Worm (Caenorhabditis elegans) whole organism, mixed stage, embryonic: ENCODE measurements around the gene col-76.

ENCODE experiments used
- M03D4.4 ChIP-seq: sonication (generic microtip); optimal IDR thresholded peaks from 2 replicates; lab custom pipeline; 2017; ENCODE audit warnings: mild to moderate bottlenecking, missing genetic modification characterization, missing compliant biosample characterization
- bed-3 ChIP-seq: fragments of 200-800 bp; sonication (Bioruptor generic); optimal IDR thresholded peaks from 3 replicates; lab custom pipeline; 2018; ENCODE audit warnings: mild to moderate bottlenecking, missing genetic modification characterization, moderate library complexity, missing compliant biosample characterization
- blmp-1 ChIP-seq: fragments of 150-350 bp; optimal IDR thresholded peaks from 2 replicates; lab custom pipeline; 2014; ENCODE audit warnings: missing biosample characterization, missing genetic modification characterization
- ceh-39 ChIP-seq: fragments of 150-350 bp; optimal IDR thresholded peaks from 2 replicates; lab custom pipeline; 2014; ENCODE audit warnings: missing biosample characterization, missing genetic modification characterization
- ceh-43 ChIP-seq: fragments of 200-800 bp; sonication (Bioruptor generic); optimal IDR thresholded peaks from 2 replicates; lab custom pipeline; 2018; ENCODE audit warnings: mild to moderate bottlenecking, missing genetic modification characterization, moderate library complexity, missing compliant biosample characterization
- ceh-83 ChIP-seq: fragments of 200-800 bp; sonication (Bioruptor generic); optimal IDR thresholded peaks from 2 replicates; lab custom pipeline; 2018; ENCODE audit warnings: mild to moderate bottlenecking, missing genetic modification characterization, missing compliant biosample characterization
- ces-1 ChIP-seq: fragments of 150-350 bp; optimal IDR thresholded peaks from 2 replicates; lab custom pipeline; 2014; ENCODE audit warnings: missing biosample characterization, missing genetic modification reagents, missing genetic modification characterization
- cnd-1 ChIP-seq: fragments of 200-800 bp; sonication (Bioruptor generic); optimal IDR thresholded peaks from 2 replicates; lab custom pipeline; 2018; ENCODE audit warnings: mild to moderate bottlenecking, missing genetic modification characterization, missing compliant biosample characterization
- drap-1 ChIP-seq: fragments of 200-800 bp; sonication (Bioruptor generic); optimal IDR thresholded peaks from 3 replicates; lab custom pipeline; 2018; ENCODE audit warnings: mild to moderate bottlenecking, missing genetic modification characterization, missing compliant biosample characterization
- elt-1 ChIP-seq: sonication (generic microtip); optimal IDR thresholded peaks from 2 replicates; lab custom pipeline; 2017; ENCODE audit warnings: missing genetic modification characterization, mild to moderate bottlenecking, missing compliant biosample characterization, antibody characterized with exemption, moderate library complexity, borderline replicate concordance; ENCODE audit not compliant: insufficient read depth
- elt-3 ChIP-seq: fragments of 150-350 bp; optimal IDR thresholded peaks from 2 replicates; lab custom pipeline; 2014; ENCODE audit warnings: missing biosample characterization, missing genetic modification characterization
- flh-1 ChIP-seq: fragments of 200-800 bp; sonication (Bioruptor generic); optimal IDR thresholded peaks from 2 replicates; lab custom pipeline; 2018; ENCODE audit warnings: mild to moderate bottlenecking, missing genetic modification characterization, moderate library complexity, missing compliant biosample characterization
- ham-2 ChIP-seq: fragments of 200-800 bp; sonication (Bioruptor generic); optimal IDR thresholded peaks from 2 replicates; lab custom pipeline; 2018; ENCODE audit warnings: mild to moderate bottlenecking, missing genetic modification characterization, missing compliant biosample characterization
- hlh-1 ChIP-seq: fragments of 150-350 bp; optimal IDR thresholded peaks from 2 replicates; lab custom pipeline; 2014; ENCODE audit warnings: missing biosample characterization, missing genetic modification reagents, missing genetic modification characterization
- lin-13 ChIP-seq: fragments of 150-350 bp; optimal IDR thresholded peaks from 2 replicates; lab custom pipeline; 2014; ENCODE audit warnings: missing biosample characterization, missing genetic modification characterization
- lin-32 ChIP-seq: fragments of 200-800 bp; sonication (Bioruptor generic); optimal IDR thresholded peaks from 2 replicates; lab custom pipeline; 2018; ENCODE audit warnings: mild to moderate bottlenecking, missing genetic modification characterization, missing compliant biosample characterization
- lsy-2 ChIP-seq: fragments of 150-350 bp; optimal IDR thresholded peaks from 2 replicates; lab custom pipeline; 2014; ENCODE audit warnings: missing biosample characterization, missing genetic modification characterization
- mep-1 ChIP-seq: fragments of 150-350 bp; optimal IDR thresholded peaks from 2 replicates; lab custom pipeline; 2017; ENCODE audit warnings: missing biosample characterization, missing genetic modification reagents, missing genetic modification characterization, inconsistent platforms
- mls-2 ChIP-seq: sonication (generic microtip); optimal IDR thresholded peaks from 2 replicates; lab custom pipeline; 2016; ENCODE audit warnings: mild to moderate bottlenecking, missing genetic modification characterization, moderate library complexity, missing compliant biosample characterization
- nhr-12 ChIP-seq: fragments of 150-350 bp; optimal IDR thresholded peaks from 2 replicates; lab custom pipeline; 2014; ENCODE audit warnings: missing biosample characterization, missing genetic modification characterization
- nhr-2 ChIP-seq: fragments of 150-350 bp; optimal IDR thresholded peaks from 2 replicates; lab custom pipeline; 2014; ENCODE audit warnings: missing biosample characterization, missing genetic modification characterization
- nhr-237 ChIP-seq: fragments of 150-350 bp; optimal IDR thresholded peaks from 2 replicates; lab custom pipeline; 2014; ENCODE audit warnings: missing biosample characterization, missing genetic modification characterization
- nhr-28 ChIP-seq: fragments of 150-350 bp; optimal IDR thresholded peaks from 2 replicates; lab custom pipeline; 2014; ENCODE audit warnings: missing biosample characterization, missing genetic modification characterization
- nhr-76 ChIP-seq: sonication (generic microtip); optimal IDR thresholded peaks from 2 replicates; lab custom pipeline; 2017; ENCODE audit warnings: missing biosample characterization, missing genetic modification characterization
- pha-4 ChIP-seq: fragments of 150-350 bp; optimal IDR thresholded peaks from 2 replicates; lab custom pipeline; 2018; ENCODE audit warnings: missing biosample characterization, missing genetic modification reagents, missing genetic modification characterization
- snpc-4 ChIP-seq: fragments of 150-350 bp; optimal IDR thresholded peaks from 2 replicates; lab custom pipeline; 2014; ENCODE audit warnings: missing biosample characterization, missing genetic modification characterization
- sptf-1 ChIP-seq: sonication (generic microtip); optimal IDR thresholded peaks from 2 replicates; lab custom pipeline; 2017; ENCODE audit warnings: mild to moderate bottlenecking, missing genetic modification characterization, moderate library complexity, missing compliant biosample characterization
- tbx-8 ChIP-seq: fragments of 200-800 bp; sonication (Bioruptor generic); optimal IDR thresholded peaks from 2 replicates; lab custom pipeline; 2018; ENCODE audit warnings: mild to moderate bottlenecking, missing genetic modification characterization, moderate library complexity, missing compliant biosample characterization
- unc-120 ChIP-seq: sonication (generic microtip); optimal IDR thresholded peaks from 2 replicates; lab custom pipeline; 2017; ENCODE audit warnings: missing genetic modification characterization, missing compliant biosample characterization; ENCODE audit not compliant: poor library complexity, severe bottlenecking
- unc-39 ChIP-seq: fragments of 150-350 bp; optimal IDR thresholded peaks from 2 replicates; lab custom pipeline; 2014; ENCODE audit warnings: missing biosample characterization, missing genetic modification characterization
- unc-62 ChIP-seq: fragments of 150-350 bp; optimal IDR thresholded peaks from 2 replicates; lab custom pipeline; 2014; ENCODE audit warnings: missing biosample characterization, missing genetic modification reagents, missing genetic modification characterization
- zip-8 ChIP-seq: fragments of 150-350 bp; optimal IDR thresholded peaks from 2 replicates; lab custom pipeline; 2014; ENCODE audit warnings: missing biosample characterization, missing genetic modification characterization

col-76 gene

DNA sequence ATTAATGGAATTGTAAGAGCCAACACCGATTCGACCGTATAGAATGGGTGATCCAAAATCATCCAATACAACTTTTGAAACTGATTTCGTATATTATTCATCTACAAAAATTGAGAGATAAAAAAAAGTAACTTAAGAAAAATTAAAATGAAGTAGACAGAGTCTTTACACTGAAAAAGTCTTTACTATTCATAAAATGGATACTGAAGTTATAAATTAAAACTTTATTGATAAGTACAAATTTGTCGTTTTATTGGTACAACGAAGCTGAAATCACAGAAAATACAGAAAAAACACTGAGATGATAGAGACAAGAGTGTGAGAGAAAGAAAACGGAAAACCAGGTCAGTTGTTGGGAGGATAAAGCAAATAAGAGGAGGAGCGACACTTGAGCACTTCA, 10.2 kb downstream of the col-76 start, which contains the start of gene M110.10:
Gene M110.10, minus strand, starts transcription at position 101 of the 400 bp plus-strand sequence.
- TF ChIP-seq tbx-8 (GFP tag; lab: Kevin White, UChicago) (no peak), snpc-4 (no peak), ceh-39 (tag; lab: Kevin White, UChicago) (no peak), zip-8 (tag; lab: Kevin White, UChicago) (no peak), elt-3 (tag; lab: Kevin White, UChicago) (no peak), lin-32 (GFP tag; lab: Kevin White, UChicago) (no peak), nhr-28 (tag; lab: Kevin White, UChicago) (no peak), sptf-1 (no peak), mep-1 (tag; lab: Kevin White, UChicago) (no peak), M03D4.4 (tag; lab: Kevin White, UChicago) (no peak), pha-4 (no peak), blmp-1 (tag; lab: Kevin White, UChicago) (no peak), nhr-76 (tag; lab: Kevin White, UChicago) (no peak), nhr-2 (no peak), ceh-43 (GFP tag; lab: Kevin White, UChicago) (no peak), drap-1 (no peak), elt-1 (tag; lab: Kevin White, UChicago) (no peak), nhr-237 (no peak)

- TF ChIP-seq M03D4.4 (tag; lab: Kevin White, UChicago) (no peak), mep-1 (tag; lab: Kevin White, UChicago) (peak; percentile 72), nhr-12 (no peak), nhr-2 (no peak), nhr-237 (peak; percentile 49), nhr-76 (tag; lab: Kevin White, UChicago) (no peak), ceh-83 (GFP tag; lab: Kevin White, UChicago) (no peak), ces-1 (peak; percentile 77), unc-39 (tag; lab: Kevin White, UChicago) (no peak), bed-3 (no peak), blmp-1 (tag; lab: Kevin White, UChicago) (no peak), ham-2 (GFP tag; lab: Kevin White, UChicago) (no peak), unc-120 (tag; lab: Kevin White, UChicago) (peak; percentile 41), elt-1 (tag; lab: Kevin White, UChicago) (no peak), drap-1 (no peak), pha-4 (peak; percentile 22), cnd-1 (tag; lab: Kevin White, UChicago) (no peak), mls-2 (tag; lab: Kevin White, UChicago) (no peak), nhr-28 (tag; lab: Kevin White, UChicago) (no peak), hlh-1 (tag; lab: Kevin White, UChicago) (peak; percentile 20), tbx-8 (GFP tag; lab: Kevin White, UChicago) (no peak), ceh-39 (tag; lab: Kevin White, UChicago) (peak; percentile 40), lsy-2 (tag; lab: Kevin White, UChicago) (peak; percentile 26), unc-62 (no peak)
Measured at ce11 chrII:8216433-8216832, 12.3 kb downstream of the col-76 start, which contains the start of gene M110.3. TSS of gene M110.3 (minus strand) at chrII:8216616.

ce11 chrII:8216922-8217321, 12.8 kb downstream of the col-76 start, which contains the start of gene ifg-1:
TSS of gene ifg-1 (plus strand) at chrII:8217222.
- TF ChIP-seq flh-1 (GFP tag; lab: Kevin White, UChicago) (no peak), elt-3 (tag; lab: Kevin White, UChicago) (no peak), ceh-43 (GFP tag; lab: Kevin White, UChicago) (no peak), snpc-4 (no peak), M03D4.4 (tag; lab: Kevin White, UChicago) (no peak), lin-32 (GFP tag; lab: Kevin White, UChicago) (no peak), unc-120 (tag; lab: Kevin White, UChicago) (no peak), tbx-8 (GFP tag; lab: Kevin White, UChicago) (no peak), drap-1 (no peak), nhr-237 (no peak), sptf-1 (no peak), ham-2 (GFP tag; lab: Kevin White, UChicago) (no peak), pha-4 (no peak), nhr-76 (tag; lab: Kevin White, UChicago) (no peak), lin-13 (no peak), cnd-1 (tag; lab: Kevin White, UChicago) (no peak), mls-2 (tag; lab: Kevin White, UChicago) (no peak), ceh-39 (tag; lab: Kevin White, UChicago) (no peak)

DNA sequence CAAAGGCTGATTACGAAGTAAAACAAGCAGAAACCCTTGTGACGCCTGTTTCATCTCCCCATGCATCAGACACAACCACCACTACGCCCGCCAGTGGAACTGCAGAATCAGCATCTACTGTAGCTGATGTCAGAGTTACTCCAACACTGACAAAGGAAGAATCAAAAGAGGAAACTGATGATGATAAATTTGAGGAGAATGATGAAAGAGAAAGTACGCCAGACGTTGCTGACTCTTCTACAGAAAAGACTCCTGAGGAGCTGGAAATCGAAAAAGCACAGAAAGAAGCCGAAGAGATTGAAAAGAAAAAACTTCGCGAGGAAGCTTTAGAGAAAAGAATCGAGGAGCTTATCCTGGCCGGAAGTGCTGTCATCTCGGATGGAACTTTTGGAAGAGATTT, 14.1 kb downstream of the col-76 start:
- TF ChIP-seq lin-32 (GFP tag; lab: Kevin White, UChicago) (no peak), sptf-1 (no peak), hlh-1 (tag; lab: Kevin White, UChicago) (no peak), flh-1 (GFP tag; lab: Kevin White, UChicago) (no peak), nhr-2 (no peak), elt-3 (tag; lab: Kevin White, UChicago) (no peak), nhr-76 (tag; lab: Kevin White, UChicago) (no peak)
- TF ChIP-seq, all 35 proteins: peak for 0
